Worm (Caenorhabditis elegans): ENCODE measurements around the gene F10G2.1.

DNA sequence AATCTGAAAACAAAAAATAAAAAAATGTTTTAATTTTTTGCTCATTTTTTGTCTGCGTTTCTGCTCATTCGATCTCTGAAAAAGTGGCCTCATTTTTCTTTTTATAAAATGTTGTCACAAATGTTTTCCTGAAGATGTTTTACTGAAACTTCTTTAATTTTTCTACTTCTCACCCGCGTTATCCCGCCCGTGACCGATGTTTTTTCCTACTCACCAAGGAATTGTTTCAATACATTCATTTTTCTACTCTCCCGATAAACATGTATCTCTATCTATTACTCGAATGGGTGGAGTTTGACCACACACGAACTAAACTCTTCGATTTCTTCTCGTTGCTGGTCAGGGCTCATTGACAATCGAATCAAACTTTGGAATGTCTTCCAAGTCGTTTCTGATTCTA lies 1.5 kb upstream of the F10G2.1 start, which contains the start of gene F10G2.2:
- TF ChIP-seq him-1 (tag; optimal IDR thresholded peaks at IDR 0.05) (no peak), W03F9.2 (tag; optimal IDR thresholded peaks at IDR 0.05) (no peak)

Data from whole organism, L4/young adult.